Fruit fly (Drosophila melanogaster): ENCODE measurements around the gene Brd7-9.

Gene Brd7-9

dm6 chr2L:7827045-7828004 is 44.7 kb downstream of the Brd7-9 start, which contains the start of the genes Rack1 and mts (continued):
- TF ChIP-seq CG10147 (GFP tag; optimal IDR thresholded peaks at IDR 0.05), result peak; percentile 60
- TF ChIP-seq grau (tag; optimal IDR thresholded peaks at IDR 0.05), result peak; percentile 73
- peak; percentile 91 for TF ChIP-seq fd64A (GFP tag; optimal IDR thresholded peaks at IDR 0.05)
- TF ChIP-seq Antp (GFP tag; optimal IDR thresholded peaks at IDR 0.05), result peak; percentile 40
- TF ChIP-seq dmrt99B (tag; optimal IDR thresholded peaks at IDR 0.05), result no peak
- TF ChIP-seq sug (tag; optimal IDR thresholded peaks at IDR 0.05), result peak; percentile 74
- TF ChIP-seq sob (GFP tag; IDR thresholded peaks at IDR 0.05), result peak; percentile 94
- peak; percentile 60 for TF ChIP-seq CG14710 (tag; optimal IDR thresholded peaks at IDR 0.05)
- TF ChIP-seq CG12769 (tag; optimal IDR thresholded peaks at IDR 0.05), result peak; percentile 77
- peak; percentile 46 for TF ChIP-seq Atf-2 (GFP tag; optimal IDR thresholded peaks at IDR 0.05)
- TF ChIP-seq ken (GFP tag; IDR thresholded peaks at IDR 0.05), result peak; percentile 90
- TF ChIP-seq ssp (GFP tag; IDR thresholded peaks at IDR 0.05), result peak; percentile 61
- TF ChIP-seq CG8924 (tag; optimal IDR thresholded peaks at IDR 0.05), result peak; percentile 64
- no peak for TF ChIP-seq Tbp (GFP tag; optimal IDR thresholded peaks at IDR 0.05)
- TF ChIP-seq cg (GFP tag; optimal IDR thresholded peaks at IDR 0.05), result no peak
- TF ChIP-seq CG4360 (GFP tag; IDR thresholded peaks at IDR 0.05), result peak; percentile 56
- TF ChIP-seq YL-1 (GFP tag; optimal IDR thresholded peaks at IDR 0.05), result peak; percentile 98
- TF ChIP-seq disco-r (GFP tag; optimal IDR thresholded peaks at IDR 0.05), result peak; percentile 66
- TF ChIP-seq psq (GFP tag; optimal IDR thresholded peaks at IDR 0.05), result peak; percentile 57
- TF ChIP-seq CG16863 (GFP tag; optimal IDR thresholded peaks at IDR 0.05), result peak; percentile 67
- peak; percentile 74; the same call in 1 of the 2 replicates for TF ChIP-seq ap (GFP tag; IDR thresholded peaks at IDR 0.05)
- TF ChIP-seq tx (GFP tag; optimal IDR thresholded peaks at IDR 0.05), result no peak
- peak; percentile 29 for TF ChIP-seq zen (tag; optimal IDR thresholded peaks at IDR 0.05)
- peak; percentile 74 for TF ChIP-seq amos (GFP tag; IDR thresholded peaks at IDR 0.05; ENCODE audit: partially characterized antibody)
- TF ChIP-seq CHES-1-like (GFP tag; optimal IDR thresholded peaks at IDR 0.05), result peak; percentile 64
- TF ChIP-seq CG10979 (tag; optimal IDR thresholded peaks at IDR 0.05), result peak; percentile 66
- peak; percentile 49 for TF ChIP-seq CG8281 (tag; optimal IDR thresholded peaks at IDR 0.05)
- TF ChIP-seq caup (GFP tag; optimal IDR thresholded peaks at IDR 0.05; ENCODE audit: severe bottlenecking), result peak; percentile 96
- TF ChIP-seq Ssrp (tag; optimal IDR thresholded peaks at IDR 0.05), result peak; percentile 31
- TF ChIP-seq TFAM (GFP tag; optimal IDR thresholded peaks at IDR 0.05), result peak; percentile 15
- peak; percentile 60 for TF ChIP-seq Nf-YC (tag; optimal IDR thresholded peaks at IDR 0.05)
- peak; percentile 82 for TF ChIP-seq vfl (GFP tag; optimal IDR thresholded peaks at IDR 0.05)
- TF ChIP-seq CG2116 (GFP tag; optimal IDR thresholded peaks at IDR 0.05), result peak; percentile 51
- TF ChIP-seq p53 (GFP tag; optimal IDR thresholded peaks at IDR 0.05), result peak; percentile 32
- TF ChIP-seq jing (GFP tag; optimal IDR thresholded peaks at IDR 0.05), result peak; percentile 40
- peak; percentile 76 for TF ChIP-seq Mad (GFP tag; optimal IDR thresholded peaks at IDR 0.05)
- peak; percentile 81 for TF ChIP-seq slou (GFP tag; optimal IDR thresholded peaks at IDR 0.05)
- no peak for TF ChIP-seq CG7745 (tag; optimal IDR thresholded peaks at IDR 0.05)
- no peak for TF ChIP-seq tio (GFP tag; optimal IDR thresholded peaks at IDR 0.05)
- no peak for TF ChIP-seq CG11093 (GFP tag; IDR thresholded peaks at IDR 0.05)
- TF ChIP-seq Fer2 (tag; optimal IDR thresholded peaks at IDR 0.05), result peak; percentile 74
- TF ChIP-seq CG34422 (GFP tag; IDR thresholded peaks at IDR 0.05), result peak; percentile 80
